Worm (Caenorhabditis elegans) whole organism, dauer: Measurements from ENCODE around the gene F31F4.17.

Experiments
- unc-62 ChIP-seq: sonication (generic microtip); optimal IDR thresholded peaks from 2 replicates; lab custom pipeline; 2017; ENCODE audit warnings: missing biosample characterization, missing genetic modification reagents, missing genetic modification characterization

Gene F31F4.17

DNA sequence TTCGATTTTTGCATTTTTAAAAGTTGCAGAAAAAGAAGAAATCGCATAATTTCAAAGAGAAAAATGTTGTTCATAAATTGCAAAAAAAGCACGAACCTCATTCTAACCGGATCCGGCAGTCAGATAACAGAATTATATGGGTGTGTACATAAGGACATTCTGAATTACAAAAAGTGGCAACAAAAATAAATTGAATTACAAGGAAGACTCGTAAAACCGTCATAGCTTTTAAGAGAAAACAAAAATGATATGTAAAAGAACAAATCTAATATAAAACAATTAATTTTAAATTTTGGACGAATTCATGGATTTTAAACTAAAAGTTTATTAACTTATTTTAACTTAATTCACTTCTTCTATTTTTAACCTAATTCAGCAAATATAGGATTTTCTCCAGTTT is at the start of gene F31F4.17:
Gene F31F4.17, minus strand, starts transcription at position 101 of the 400 bp plus-strand sequence.
- TF ChIP-seq unc-62 (GFP tag; lab: Kevin White, UChicago): no peak

ce11 chrV:708808-709207 is 48.7 kb upstream of the F31F4.17 start, which contains the start of gene srbc-39:
Gene srbc-39 (plus strand): TSS chrV:709108.
- no peak for TF ChIP-seq unc-62 (GFP tag; lab: Kevin White, UChicago)

- TF ChIP-seq unc-62 (GFP tag; lab: Kevin White, UChicago): no peak
Measured at ce11 chrV:706918-707317, 46.8 kb upstream of the F31F4.17 start, which contains the start of gene srbc-38. Gene srbc-38 (plus strand): TSS chrV:707218.

ce11 chrV:702260-702659 is 42.1 kb upstream of the F31F4.17 start, which contains the start of gene srbc-37:
Gene srbc-37 (plus strand): TSS chrV:702560.
- TF ChIP-seq unc-62 (GFP tag; lab: Kevin White, UChicago): no peak

ce11 chrV:699489-700129 is 39.5 kb upstream of the F31F4.17 start, which contains the start of the genes ugt-29 and srx-5:
Gene ugt-29 (minus strand): TSS chrV:699589.
Gene srx-5 (plus strand): TSS chrV:700079.
- no peak for TF ChIP-seq unc-62 (GFP tag; lab: Kevin White, UChicago)

DNA sequence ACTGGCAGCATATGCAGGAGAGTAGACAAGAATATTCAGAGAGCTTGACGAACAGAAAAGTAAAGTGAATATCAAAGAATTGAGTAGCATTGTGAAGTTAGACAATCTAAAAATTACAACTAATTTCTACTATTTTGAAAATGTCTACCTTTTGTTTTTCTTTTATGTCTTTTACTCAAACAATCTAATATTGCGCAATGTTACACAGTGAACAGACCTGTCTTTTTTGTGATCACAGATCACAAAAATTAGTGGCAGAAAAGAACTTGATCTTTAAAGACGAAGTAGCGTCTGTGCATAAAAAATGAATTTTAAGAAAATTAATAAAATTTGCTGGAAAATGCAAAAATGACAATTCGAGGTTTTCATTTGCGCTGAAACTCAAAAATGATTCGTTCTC is 38.9 kb upstream of the F31F4.17 start:
- no peak for TF ChIP-seq unc-62 (GFP tag; lab: Kevin White, UChicago)

DNA sequence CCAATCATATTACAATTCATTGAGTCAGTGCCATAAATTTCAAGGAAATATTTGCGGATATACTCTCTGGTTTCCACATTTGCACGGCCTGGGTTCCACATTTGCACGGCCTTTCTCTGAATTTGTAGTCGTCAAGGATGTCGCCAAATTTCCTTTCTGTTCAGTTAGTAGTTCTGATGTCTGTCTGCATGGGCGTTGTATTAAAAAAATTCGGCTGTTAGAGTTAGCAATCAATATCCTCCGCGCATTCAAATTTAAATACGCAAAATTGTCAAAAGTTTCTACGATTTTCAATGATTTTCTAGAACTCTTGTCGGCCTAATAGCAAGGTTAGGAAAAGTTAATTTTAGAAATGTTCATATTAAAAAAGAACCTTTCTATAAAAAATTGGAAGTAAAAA is 35.8 kb upstream of the F31F4.17 start, which contains the start of gene srj-52:
Gene srj-52, minus strand, starts transcription at position 101 of the 400 bp plus-strand sequence.
- no peak for TF ChIP-seq unc-62 (GFP tag; lab: Kevin White, UChicago)

DNA sequence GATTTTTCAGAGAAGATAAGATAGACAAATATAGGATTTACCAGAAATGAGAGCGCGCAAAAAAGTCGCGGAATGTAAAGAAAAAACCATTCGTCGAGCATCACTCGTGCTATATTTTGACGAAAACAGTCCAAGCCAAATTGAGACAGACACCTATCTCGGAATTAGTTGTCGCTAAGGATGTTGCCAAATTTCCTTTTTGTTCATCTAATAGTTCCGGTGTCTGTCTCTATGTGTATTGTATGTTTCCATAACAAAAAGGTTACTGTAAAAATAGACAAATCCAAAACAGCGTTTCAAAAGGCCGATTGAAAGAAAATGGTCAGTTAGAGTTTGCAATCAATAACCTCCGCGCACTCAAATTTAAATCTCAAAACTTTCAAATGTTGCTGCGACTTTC is 34.5 kb upstream of the F31F4.17 start, which contains the start of gene srj-53:
Gene srj-53, minus strand, starts transcription at position 101 of the 400 bp plus-strand sequence.
- no peak for TF ChIP-seq unc-62 (GFP tag; lab: Kevin White, UChicago)

- no peak for TF ChIP-seq unc-62 (GFP tag; lab: Kevin White, UChicago)
Measured at ce11 chrV:692720-693422, 32.8 kb upstream of the F31F4.17 start, which contains the start of gene srx-4. Gene srx-4 (minus strand): TSS chrV:692770.

DNA sequence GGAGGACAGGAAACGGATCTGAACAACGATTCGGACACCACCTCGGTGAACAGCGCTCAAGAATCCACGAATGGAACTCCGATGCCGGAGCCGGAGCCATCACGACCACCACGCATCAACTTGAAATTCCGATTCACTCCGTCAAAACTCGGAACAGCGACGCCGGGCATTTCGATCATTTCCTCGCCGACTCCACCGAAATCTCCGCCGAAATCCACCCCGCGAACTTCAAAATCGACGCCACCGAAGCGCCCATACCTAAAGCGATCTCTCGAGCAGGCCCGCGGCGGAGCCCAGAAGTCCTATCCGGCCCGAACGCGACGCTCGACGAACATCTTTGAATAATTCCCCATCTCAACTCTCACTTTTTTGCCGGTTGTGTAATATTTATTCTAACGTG is 29.4 kb upstream of the F31F4.17 start:
- no peak for TF ChIP-seq unc-62 (GFP tag; lab: Kevin White, UChicago)

ce11 chrV:687384-687783 is 27.3 kb upstream of the F31F4.17 start, which contains the start of gene H25P19.1:
Gene H25P19.1 (plus strand): TSS chrV:687684.
- TF ChIP-seq unc-62 (GFP tag; lab: Kevin White, UChicago): no peak

DNA sequence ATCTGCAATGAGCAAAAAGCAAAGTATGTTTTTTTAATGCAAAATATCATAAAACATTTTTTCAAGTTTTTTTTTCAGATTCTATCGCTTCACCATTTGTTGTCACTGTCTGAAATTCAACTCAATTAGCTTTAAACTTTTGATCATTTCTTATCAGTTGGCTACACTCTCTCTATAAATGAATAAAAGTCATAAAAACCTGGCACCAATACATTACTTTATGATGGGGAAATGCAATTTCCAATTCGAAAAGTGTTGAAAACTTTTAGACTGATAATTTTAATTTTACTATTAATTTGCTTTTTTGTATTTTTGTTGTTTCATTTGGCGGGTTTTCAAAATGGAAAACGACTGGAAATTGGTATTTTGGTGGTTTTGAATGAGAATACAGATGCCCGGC is 23.7 kb upstream of the F31F4.17 start, which contains the start of gene F31F4.1:
Gene F31F4.1, plus strand, starts transcription at position 203 of the 400 bp plus-strand sequence.
- TF ChIP-seq unc-62 (GFP tag; lab: Kevin White, UChicago): no peak

- TF ChIP-seq unc-62 (GFP tag; lab: Kevin White, UChicago): no peak
Measured at ce11 chrV:682031-682430, 21.9 kb upstream of the F31F4.17 start, which contains the start of gene srx-23. Gene srx-23 (plus strand): TSS chrV:682331.

DNA sequence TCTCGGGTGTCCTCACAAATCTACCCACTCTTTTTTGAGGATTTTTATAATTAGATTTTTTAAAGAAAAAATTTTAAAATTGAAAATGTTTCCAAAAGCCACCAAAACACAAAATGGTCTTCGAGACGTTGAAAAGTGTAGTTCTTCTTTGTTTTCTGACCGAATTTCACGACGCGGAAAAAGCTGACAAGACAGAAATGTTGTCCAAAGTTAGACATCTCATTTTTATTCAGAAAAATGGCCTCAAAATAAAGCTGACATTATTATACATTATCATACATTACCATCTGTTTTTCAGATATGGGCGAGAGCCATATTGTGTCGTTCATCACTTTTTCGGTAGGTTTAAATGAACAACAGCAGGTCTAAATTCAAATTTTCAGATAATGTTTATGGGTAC is 19.6 kb upstream of the F31F4.17 start, which contains the start of gene srx-22:
Gene srx-22, plus strand, starts transcription at position 301 of the 400 bp plus-strand sequence.
- no peak for TF ChIP-seq unc-62 (GFP tag; lab: Kevin White, UChicago)

DNA sequence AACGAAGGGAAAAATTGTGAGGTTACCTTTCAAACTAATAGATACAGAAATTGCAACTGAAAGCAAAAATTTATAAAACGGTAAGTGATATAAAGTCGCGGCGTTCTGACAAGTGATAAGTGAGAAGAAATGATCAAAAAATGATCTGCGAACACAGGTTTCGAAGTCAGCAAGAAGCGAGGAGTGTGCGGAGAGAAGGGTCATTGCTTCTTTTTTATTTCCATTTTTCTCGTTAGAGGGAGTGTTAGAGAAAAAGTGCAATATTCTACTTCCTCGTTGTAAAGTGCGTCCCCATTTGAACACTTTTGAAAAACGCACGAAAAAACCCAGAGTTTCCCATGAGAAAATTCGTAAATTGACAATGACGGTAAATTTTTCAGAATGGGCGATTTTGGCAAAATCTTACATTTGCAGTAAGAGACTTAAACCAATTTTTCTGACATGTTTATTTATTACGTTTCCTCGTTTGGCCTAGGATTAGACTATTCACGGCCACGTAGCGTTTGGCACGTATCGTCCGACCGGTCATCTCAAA is 16.5 kb upstream of the F31F4.17 start, which contains the start of the genes fbxa-72 and srx-21:
Gene fbxa-72, minus strand, starts transcription at position 204 of the 535 bp plus-strand sequence.
Gene srx-21, plus strand, starts transcription at position 485 of the 535 bp plus-strand sequence.
- no peak for TF ChIP-seq unc-62 (GFP tag; lab: Kevin White, UChicago)
